5 fruit fly cellular contexts compared by ENCODE assay signal in the genomic region with DNA sequence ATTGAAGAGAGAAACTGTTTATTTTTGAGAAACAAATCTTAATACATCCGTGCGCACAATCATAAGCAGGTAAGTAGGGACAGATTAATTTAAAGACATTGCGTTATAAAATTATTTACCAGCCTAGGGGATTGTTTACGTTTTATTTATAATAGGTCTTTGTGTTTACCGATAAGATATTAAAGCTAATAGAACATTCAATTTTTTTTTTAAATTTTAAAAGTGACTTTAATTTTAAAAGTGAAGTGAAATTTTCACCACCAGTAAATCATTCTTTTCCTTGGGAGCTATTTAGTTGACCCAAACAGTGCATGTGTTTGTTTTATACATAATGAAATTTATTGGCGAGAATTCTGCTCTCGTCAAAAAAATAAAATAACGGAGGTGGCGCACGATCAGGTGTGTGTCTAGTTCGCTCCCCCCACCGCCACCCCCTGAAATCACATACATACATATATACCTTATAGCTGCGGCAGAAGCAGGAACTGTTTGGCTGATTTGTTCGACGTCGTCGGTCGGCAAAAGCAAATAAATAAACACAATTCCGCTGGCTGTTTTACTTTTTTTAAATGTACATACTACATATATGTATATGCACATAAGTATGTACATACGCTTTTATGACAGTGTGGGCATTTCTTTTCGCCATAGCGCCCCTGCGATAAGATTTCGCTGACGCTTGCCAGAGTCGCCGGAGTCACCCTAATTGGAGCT.
TF ChIP-seq lines count a peak whose summit lies in the region.

No protein-coding gene starts in this region.

- no peak for TF ChIP-seq CTCF in whole organism, embryonic (GFP tag; optimal IDR thresholded peaks at IDR 0.05; lab: Kevin White, UChicago)

TF ChIP-seq in whole organism, adult, 20 proteins besides CTCF, POLR2A, EP300 and RAD21 (continues in another document):
- TF ChIP-seq Crg-1 (GFP tag; optimal IDR thresholded peaks at IDR 0.05; lab: Kevin White, UChicago) (no peak), bab1 (GFP tag; optimal IDR thresholded peaks at IDR 0.05; lab: Kevin White, UChicago) (peak; percentile 74), cic (GFP tag; optimal IDR thresholded peaks at IDR 0.05; lab: Kevin White, UChicago) (peak; percentile 21), kay (GFP tag; lab: Kevin White, UChicago; ENCODE audit: borderline replicate concordance) (peak; percentile 27), ovo (GFP tag; optimal IDR thresholded peaks at IDR 0.05; lab: Kevin White, UChicago) (peak; percentile 58), tj (GFP tag; optimal IDR thresholded peaks at IDR 0.05; lab: Kevin White, UChicago) (peak; percentile 98), CG14711 (tag; optimal IDR thresholded peaks at IDR 0.05; lab: Kevin White, UChicago) (peak; percentile 72), pad (GFP tag; optimal IDR thresholded peaks at IDR 0.05; lab: Kevin White, UChicago) (peak; percentile 21), CG33017 (tag; optimal IDR thresholded peaks at IDR 0.05; lab: Kevin White, UChicago) (peak; percentile 88), CG7101 (tag; optimal IDR thresholded peaks at IDR 0.05; lab: Kevin White, UChicago) (peak; percentile 83), Mnt (GFP tag; optimal IDR thresholded peaks at IDR 0.05; lab: Kevin White, UChicago) (peak; percentile 19), toe (GFP tag; optimal IDR thresholded peaks at IDR 0.05; lab: Kevin White, UChicago) (peak; percentile 42), CG12768 (GFP tag; optimal IDR thresholded peaks at IDR 0.05; lab: Kevin White, UChicago) (peak; percentile 57), CG5204 (GFP tag; optimal IDR thresholded peaks at IDR 0.05; lab: Kevin White, UChicago) (peak; percentile 68), cnc (optimal IDR thresholded peaks at IDR 0.05; lab: Kevin White, UChicago) (no peak), CG11617 (GFP tag; optimal IDR thresholded peaks at IDR 0.05; lab: Kevin White, UChicago) (peak; percentile 68)

TF ChIP-seq in whole organism, embryonic, 481 proteins besides CTCF, POLR2A, EP300 and RAD21 (continues in another document):
- TF ChIP-seq sd (tag; optimal IDR thresholded peaks at IDR 0.05; lab: Kevin White, UChicago) (no peak), CG6813 (GFP tag; optimal IDR thresholded peaks at IDR 0.05; lab: Kevin White, UChicago) (no peak), Pdp1 (GFP tag; optimal IDR thresholded peaks at IDR 0.05; lab: Kevin White, UChicago) (peak; percentile 8 to 16), ci (GFP tag; IDR thresholded peaks at IDR 0.05; lab: Robert Waterston, UW) (0 out of 3 replicates have a peak, but pooled peaks have one; percentile 10), CrebB (tag; optimal IDR thresholded peaks at IDR 0.05; lab: Kevin White, UChicago) (no peak), sc (optimal IDR thresholded peaks at IDR 0.05; lab: Kevin White, UChicago) (no peak), sc (GFP tag; optimal IDR thresholded peaks at IDR 0.05; lab: Kevin White, UChicago) (no peak), Atf-2 (GFP tag; optimal IDR thresholded peaks at IDR 0.05; lab: Kevin White, UChicago) (no peak), CG13296 (GFP tag; optimal IDR thresholded peaks at IDR 0.05; lab: Kevin White, UChicago) (peak; percentile 68), Hmx (GFP tag; optimal IDR thresholded peaks at IDR 0.05; lab: Kevin White, UChicago) (no peak), CG14965 (GFP tag; optimal IDR thresholded peaks at IDR 0.05; lab: Kevin White, UChicago; ENCODE audit: borderline replicate concordance) (no peak), zen (tag; optimal IDR thresholded peaks at IDR 0.05; lab: Kevin White, UChicago) (no peak), gcm (GFP tag; optimal IDR thresholded peaks at IDR 0.05; lab: Kevin White, UChicago) (no peak), pan (optimal IDR thresholded peaks at IDR 0.05; lab: Kevin White, UChicago) (no peak), pan (GFP tag; optimal IDR thresholded peaks at IDR 0.05 in 1 of 2, IDR thresholded peaks at IDR 0.05 in 1 of 2) (peak in 1 of 2 experiments; percentile 46), CG11723 (GFP tag; optimal IDR thresholded peaks at IDR 0.05; lab: Kevin White, UChicago) (no peak), gcm2 (GFP tag; optimal IDR thresholded peaks at IDR 0.05; lab: Kevin White, UChicago) (no peak)

TF ChIP-seq in whole organism, prepupa, 60 proteins besides CTCF, POLR2A, EP300 and RAD21 (continues in another document):
- peak; percentile 64 for TF ChIP-seq topi (GFP tag; optimal IDR thresholded peaks at IDR 0.05; lab: Kevin White, UChicago)
- TF ChIP-seq Gug (GFP tag; IDR thresholded peaks at IDR 0.05; lab: Robert Waterston, UW) = peak; percentile 20; the same call in 1 of the 2 replicates
- peak; percentile 33; the same call in 1 of the 2 replicates for TF ChIP-seq CG11294 (GFP tag; IDR thresholded peaks at IDR 0.05; lab: Robert Waterston, UW)
- TF ChIP-seq CG3032 (tag; optimal IDR thresholded peaks at IDR 0.05; lab: Kevin White, UChicago) = peak; percentile 55
- TF ChIP-seq Sox14 (GFP tag; optimal IDR thresholded peaks at IDR 0.05; lab: Kevin White, UChicago) = peak; percentile 49
- TF ChIP-seq Blimp-1 (GFP tag; optimal IDR thresholded peaks at IDR 0.05; lab: Kevin White, UChicago) = peak; percentile 30
- peak; percentile 38 to 66 for TF ChIP-seq ss (GFP tag; optimal IDR thresholded peaks at IDR 0.05; lab: Kevin White, UChicago)
- peak; percentile 80 for TF ChIP-seq svp (GFP tag; lab: Kevin White, UChicago)
- peak; percentile 57 for TF ChIP-seq CG31627 (GFP tag; optimal IDR thresholded peaks at IDR 0.05; lab: Kevin White, UChicago)
- peak; percentile 64 for TF ChIP-seq acj6 (GFP tag; optimal IDR thresholded peaks at IDR 0.05; lab: Kevin White, UChicago)
- peak; percentile 55 for TF ChIP-seq OdsH (GFP tag; optimal IDR thresholded peaks at IDR 0.05; lab: Kevin White, UChicago)
- TF ChIP-seq CG6163 (GFP tag; IDR thresholded peaks at IDR 0.05; lab: Robert Waterston, UW) = peak; percentile 36
- peak; percentile 64 for TF ChIP-seq CG32006 (GFP tag; optimal IDR thresholded peaks at IDR 0.05; lab: Kevin White, UChicago)
- peak; percentile 40 for TF ChIP-seq CG10669 (GFP tag; optimal IDR thresholded peaks at IDR 0.05; lab: Kevin White, UChicago)
- peak; percentile 61 for TF ChIP-seq cyc (GFP tag; optimal IDR thresholded peaks at IDR 0.05; lab: Kevin White, UChicago)
- TF ChIP-seq CG10631 (GFP tag; optimal IDR thresholded peaks at IDR 0.05; lab: Kevin White, UChicago) = peak; percentile 37
- peak; percentile 15 for TF ChIP-seq Eip93F (GFP tag; optimal IDR thresholded peaks at IDR 0.05; lab: Kevin White, UChicago)

TF ChIP-seq in whole organism, pupa, 21 proteins besides CTCF, POLR2A, EP300 and RAD21 (continues in another document):
- TF ChIP-seq CG14655 (GFP tag; optimal IDR thresholded peaks at IDR 0.05; lab: Kevin White, UChicago) (peak; percentile 63), CG32121 (GFP tag; IDR thresholded peaks at IDR 0.05; lab: Robert Waterston, UW) (peak; percentile 45), CG8159 (tag; optimal IDR thresholded peaks at IDR 0.05; lab: Kevin White, UChicago) (peak; percentile 73), Snoo (tag; optimal IDR thresholded peaks at IDR 0.05; lab: Kevin White, UChicago) (peak; percentile 20), CG8301 (tag; optimal IDR thresholded peaks at IDR 0.05; lab: Kevin White, UChicago) (peak; percentile 46), Pif1B (GFP tag; optimal IDR thresholded peaks at IDR 0.05; lab: Kevin White, UChicago) (peak; percentile 60), CG34367 (tag; optimal IDR thresholded peaks at IDR 0.05; lab: Kevin White, UChicago) (peak; percentile 38), rn (GFP tag; IDR thresholded peaks at IDR 0.05; lab: Robert Waterston, UW) (no peak), CG15710 (tag; optimal IDR thresholded peaks at IDR 0.05; lab: Kevin White, UChicago) (peak; percentile 52), CG12605 (GFP tag; IDR thresholded peaks at IDR 0.05; lab: Robert Waterston, UW) (peak; percentile 73), D1 (tag; optimal IDR thresholded peaks at IDR 0.05; lab: Kevin White, UChicago) (peak; percentile 49), Ets98B (GFP tag; IDR thresholded peaks at IDR 0.05; lab: Robert Waterston, UW) (peak; percentile 23; the same call in 1 of the 2 replicates), gl (tag; optimal IDR thresholded peaks at IDR 0.05; lab: Kevin White, UChicago) (peak; percentile 56), CG13204 (GFP tag; optimal IDR thresholded peaks at IDR 0.05; lab: Kevin White, UChicago) (peak; percentile 60), Pif1A (GFP tag; optimal IDR thresholded peaks at IDR 0.05; lab: Kevin White, UChicago) (peak; percentile 53), fd96Ca (GFP tag; IDR thresholded peaks at IDR 0.05; lab: Robert Waterston, UW) (peak; percentile 17; the same call in 1 of the 3 replicates), EcR (GFP tag; optimal IDR thresholded peaks at IDR 0.05; lab: Kevin White, UChicago) (no peak), CG4496 (GFP tag; IDR thresholded peaks at IDR 0.05; lab: Robert Waterston, UW) (peak; percentile 44; the same call in 2 of the 3 replicates)

TF ChIP-seq in whole organism, wandering third instar larva, 38 proteins besides CTCF, POLR2A, EP300 and RAD21 (continues in another document):
- TF ChIP-seq dl (GFP tag; optimal IDR thresholded peaks at IDR 0.05; lab: Kevin White, UChicago; ENCODE audit: insufficient read depth in 1 of 2, partially characterized antibody in 2 of 2) = no peak
- peak; percentile 37 for TF ChIP-seq dmrt93B (GFP tag; optimal IDR thresholded peaks at IDR 0.05; lab: Kevin White, UChicago)
- no peak for TF ChIP-seq sv (GFP tag; optimal IDR thresholded peaks at IDR 0.05; lab: Kevin White, UChicago)
- no peak for TF ChIP-seq GATAd (GFP tag; optimal IDR thresholded peaks at IDR 0.05; lab: Kevin White, UChicago)
- TF ChIP-seq Rel (GFP tag; optimal IDR thresholded peaks at IDR 0.05; lab: Kevin White, UChicago) = no peak
- TF ChIP-seq Rel (tag; optimal IDR thresholded peaks at IDR 0.05; lab: Kevin White, UChicago) = peak; percentile 70
- TF ChIP-seq rgr (GFP tag; optimal IDR thresholded peaks at IDR 0.05; lab: Kevin White, UChicago) = peak; percentile 54
- TF ChIP-seq lola (GFP tag; optimal IDR thresholded peaks at IDR 0.05; lab: Kevin White, UChicago) = no peak
- no peak for TF ChIP-seq tai (GFP tag; optimal IDR thresholded peaks at IDR 0.05; lab: Kevin White, UChicago)
- no peak for TF ChIP-seq Dfd (GFP tag; optimal IDR thresholded peaks at IDR 0.05; lab: Kevin White, UChicago)
- TF ChIP-seq Myc (optimal IDR thresholded peaks at IDR 0.05; lab: Kevin White, UChicago) = no peak
- TF ChIP-seq Sp1 (GFP tag; optimal IDR thresholded peaks at IDR 0.05; lab: Kevin White, UChicago) = peak; percentile 60
- peak; percentile 67 for TF ChIP-seq ey (GFP tag; optimal IDR thresholded peaks at IDR 0.05; lab: Kevin White, UChicago)
- TF ChIP-seq fru (GFP tag; optimal IDR thresholded peaks at IDR 0.05; lab: Kevin White, UChicago) = peak; percentile 73
- TF ChIP-seq Abd-B (GFP tag; optimal IDR thresholded peaks at IDR 0.05; lab: Kevin White, UChicago) = no peak
- TF ChIP-seq N (GFP tag; optimal IDR thresholded peaks at IDR 0.05; lab: Kevin White, UChicago) = no peak
- TF ChIP-seq HLH106 (tag; optimal IDR thresholded peaks at IDR 0.05; lab: Kevin White, UChicago) = peak; percentile 75
- no peak for TF ChIP-seq Hnf4 (GFP tag; optimal IDR thresholded peaks at IDR 0.05; lab: Kevin White, UChicago)
- TF ChIP-seq pan (optimal IDR thresholded peaks at IDR 0.05; lab: Kevin White, UChicago) = no peak
- TF ChIP-seq sage (GFP tag; optimal IDR thresholded peaks at IDR 0.05; lab: Kevin White, UChicago) = peak; percentile 39
- no peak for TF ChIP-seq usp (GFP tag; optimal IDR thresholded peaks at IDR 0.05; lab: Kevin White, UChicago)
